Fruit fly (Drosophila melanogaster): ENCODE measurements around the gene Blos2.

The Blos2 gene

dm6 chr3L:11084557-11085231 lies 23.3 kb downstream of the Blos2 start (continued):
- peak; percentile 88 for TF ChIP-seq CG2889 (GFP tag; IDR thresholded peaks at IDR 0.05)
- TF ChIP-seq dm (GFP tag; optimal IDR thresholded peaks at IDR 0.05) = peak; percentile 94
- TF ChIP-seq hkb (optimal IDR thresholded peaks at IDR 0.05) = no peak
- peak; percentile 98 for TF ChIP-seq hkb (GFP tag; IDR thresholded peaks at IDR 0.05)
- peak; percentile 83 for TF ChIP-seq CG15514 (GFP tag; optimal IDR thresholded peaks at IDR 0.05)
- TF ChIP-seq CG14667 (GFP tag; IDR thresholded peaks at IDR 0.05) = peak; percentile 92
- TF ChIP-seq CG32767 (GFP tag; IDR thresholded peaks at IDR 0.05) = peak; percentile 97
- TF ChIP-seq CG11398 (GFP tag; optimal IDR thresholded peaks at IDR 0.05) = peak; percentile 98
- TF ChIP-seq wdn (GFP tag; IDR thresholded peaks at IDR 0.05) = peak; percentile 84
- peak; percentile 86 for TF ChIP-seq Neu2 (GFP tag; optimal IDR thresholded peaks at IDR 0.05; ENCODE audit: borderline replicate concordance)
- peak; percentile 86 for TF ChIP-seq CG4360 (GFP tag; IDR thresholded peaks at IDR 0.05)
- peak; percentile 94 for TF ChIP-seq CG12299 (tag; optimal IDR thresholded peaks at IDR 0.05)
- no peak for TF ChIP-seq Dfd (GFP tag; optimal IDR thresholded peaks at IDR 0.05)
- peak; percentile 97 for TF ChIP-seq gce (GFP tag; IDR thresholded peaks at IDR 0.05)
- TF ChIP-seq CG3995 (GFP tag; optimal IDR thresholded peaks at IDR 0.05) = peak; percentile 46
- TF ChIP-seq Abd-B (GFP tag; optimal IDR thresholded peaks at IDR 0.05) = peak; percentile 95
- TF ChIP-seq CG17568 (GFP tag; optimal IDR thresholded peaks at IDR 0.05) = peak; percentile 95
- TF ChIP-seq Sin3A (optimal IDR thresholded peaks at IDR 0.05) = no peak
- peak; percentile 73 for TF ChIP-seq CG16779 (GFP tag; IDR thresholded peaks at IDR 0.05)
- TF ChIP-seq Meics (GFP tag; optimal IDR thresholded peaks at IDR 0.05) = peak; percentile 89
- peak; percentile 95 for TF ChIP-seq Blimp-1 (GFP tag; optimal IDR thresholded peaks at IDR 0.05)
- peak; percentile 97 for TF ChIP-seq PHDP (tag; optimal IDR thresholded peaks at IDR 0.05)
- TF ChIP-seq CG12236 (GFP tag; optimal IDR thresholded peaks at IDR 0.05) = peak; percentile 98
- peak; percentile 94 for TF ChIP-seq Fer1 (GFP tag; optimal IDR thresholded peaks at IDR 0.05)
- peak; percentile 93 for TF ChIP-seq Lhr (GFP tag; optimal IDR thresholded peaks at IDR 0.05)
- TF ChIP-seq sug (tag; optimal IDR thresholded peaks at IDR 0.05) = peak; percentile 75
- peak; percentile 35 to 55 for TF ChIP-seq Trl (optimal IDR thresholded peaks at IDR 0.05)
- peak; percentile 97 for TF ChIP-seq Trl (GFP tag; optimal IDR thresholded peaks at IDR 0.05)
- no peak for TF ChIP-seq hbn (GFP tag; IDR thresholded peaks at IDR 0.05; ENCODE audit: partially characterized antibody)
- peak; percentile 87 for TF ChIP-seq CG8765 (GFP tag; IDR thresholded peaks at IDR 0.05)
- TF ChIP-seq CG15696 (tag; optimal IDR thresholded peaks at IDR 0.05) = peak; percentile 93
- TF ChIP-seq Myb (GFP tag; optimal IDR thresholded peaks at IDR 0.05) = peak; percentile 81
- TF ChIP-seq Camta (GFP tag; optimal IDR thresholded peaks at IDR 0.05) = peak; percentile 97
- peak; percentile 12 for TF ChIP-seq Dp (GFP tag; optimal IDR thresholded peaks at IDR 0.05)
- TF ChIP-seq ci (GFP tag; IDR thresholded peaks at IDR 0.05) = peak; percentile 99
- TF ChIP-seq CG2199 (GFP tag; IDR thresholded peaks at IDR 0.05) = peak; percentile 97
- no peak for TF ChIP-seq CG1832 (GFP tag; optimal IDR thresholded peaks at IDR 0.05)
- TF ChIP-seq CG2120 (GFP tag; optimal IDR thresholded peaks at IDR 0.05) = peak; percentile 89
- peak; percentile 96 for TF ChIP-seq CG12942 (GFP tag; optimal IDR thresholded peaks at IDR 0.05)
- peak in 1 of 3 experiments; percentile 98 for TF ChIP-seq lola (GFP tag; optimal IDR thresholded peaks at IDR 0.05)
- TF ChIP-seq lmd (GFP tag; IDR thresholded peaks at IDR 0.05) = peak; percentile 95
- peak; percentile 96 for TF ChIP-seq repo (GFP tag; optimal IDR thresholded peaks at IDR 0.05)
- no peak for TF ChIP-seq amos (GFP tag; IDR thresholded peaks at IDR 0.05; ENCODE audit: partially characterized antibody)
- TF ChIP-seq CHES-1-like (GFP tag; optimal IDR thresholded peaks at IDR 0.05) = peak; percentile 97
- TF ChIP-seq CG12659 (GFP tag; optimal IDR thresholded peaks at IDR 0.05) = peak; percentile 96
- TF ChIP-seq tna (GFP tag; IDR thresholded peaks at IDR 0.05; ENCODE audit: partially characterized antibody) = no peak
- TF ChIP-seq CkIIα-i1 (GFP tag; IDR thresholded peaks at IDR 0.05) = peak; percentile 66; the same call in 1 of the 2 replicates
- peak; percentile 68; the same call in 1 of the 3 replicates for TF ChIP-seq z (GFP tag; IDR thresholded peaks at IDR 0.05)
- peak; percentile 87 for TF ChIP-seq dan (GFP tag; IDR thresholded peaks at IDR 0.05)
- TF ChIP-seq ranshi (GFP tag; IDR thresholded peaks at IDR 0.05) = peak; percentile 96
